In the genomic region with DNA sequence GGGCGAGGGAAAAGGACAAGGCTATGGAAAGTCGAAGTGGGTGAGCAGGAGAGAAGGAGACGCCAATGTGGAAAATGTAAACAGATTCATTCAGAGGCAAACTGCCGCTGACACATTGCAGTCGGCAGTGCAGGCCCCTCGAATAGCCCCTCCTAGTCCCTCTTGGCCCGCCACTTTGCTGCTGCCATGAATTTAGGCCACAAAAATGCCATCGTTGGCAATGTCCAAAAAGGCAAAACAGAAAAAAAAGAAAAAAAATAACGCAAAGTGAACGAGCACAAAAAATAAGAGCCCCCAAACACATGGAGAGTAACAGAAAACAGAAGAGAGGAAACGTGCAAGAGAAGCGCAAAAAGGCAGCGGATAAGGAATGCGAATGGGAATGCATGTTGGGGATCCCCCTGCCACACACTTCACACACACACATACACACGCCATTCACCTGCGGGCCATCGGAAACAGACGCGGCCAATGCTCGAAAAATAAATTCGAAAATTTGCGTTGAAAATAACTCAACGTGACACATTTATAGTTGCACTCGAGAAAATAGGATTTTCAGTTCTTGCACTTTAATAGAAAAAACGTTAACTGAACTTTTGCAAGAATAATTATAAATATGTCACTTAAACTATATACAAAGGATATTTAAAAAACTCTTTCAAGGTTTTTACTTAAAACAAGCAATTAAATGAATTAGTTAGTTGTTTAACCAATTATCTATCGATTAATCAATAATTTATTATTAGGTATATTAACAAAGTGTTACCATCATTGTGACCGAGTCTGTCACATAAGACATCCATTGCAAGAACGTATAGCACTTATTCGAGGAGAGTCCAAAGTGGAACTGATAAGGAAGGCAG, we compare ENCODE assay signal across 4 fruit fly cellular contexts.
A peak's percentile ranks its signal among the peaks of the same experiment; 100 is the strongest.
TF ChIP-seq lines count a peak whose summit lies in the region.

No protein-coding gene starts in this region.

TF ChIP-seq in whole organism, embryonic, 481 proteins besides CTCF, POLR2A, EP300 and RAD21 (continued from another document):
- TF ChIP-seq Spps (tag; optimal IDR thresholded peaks at IDR 0.05; lab: Kevin White, UChicago), result no peak
- no peak for TF ChIP-seq NC2β (GFP tag; optimal IDR thresholded peaks at IDR 0.05; lab: Kevin White, UChicago)
- TF ChIP-seq Dip3 (GFP tag; optimal IDR thresholded peaks at IDR 0.05; lab: Kevin White, UChicago), result no peak
- TF ChIP-seq Camta (GFP tag; optimal IDR thresholded peaks at IDR 0.05; lab: Kevin White, UChicago), result no peak
- TF ChIP-seq CG11723 (GFP tag; optimal IDR thresholded peaks at IDR 0.05; lab: Kevin White, UChicago), result no peak
- no peak for TF ChIP-seq stwl (tag; optimal IDR thresholded peaks at IDR 0.05; lab: Kevin White, UChicago)
- no peak for TF ChIP-seq Atf3 (GFP tag; optimal IDR thresholded peaks at IDR 0.05; lab: Kevin White, UChicago)
- no peak for TF ChIP-seq al (GFP tag; IDR thresholded peaks at IDR 0.05; lab: Robert Waterston, UW)
- no peak for TF ChIP-seq sens-2 (GFP tag; IDR thresholded peaks at IDR 0.05; lab: Robert Waterston, UW)
- TF ChIP-seq Neu2 (GFP tag; optimal IDR thresholded peaks at IDR 0.05; lab: Kevin White, UChicago; ENCODE audit: borderline replicate concordance), result no peak
- no peak for TF ChIP-seq CG1603 (tag; optimal IDR thresholded peaks at IDR 0.05; lab: Kevin White, UChicago)
- no peak for TF ChIP-seq CG9437 (GFP tag; optimal IDR thresholded peaks at IDR 0.05; lab: Kevin White, UChicago)
- TF ChIP-seq gem (tag; optimal IDR thresholded peaks at IDR 0.05; lab: Kevin White, UChicago), result peak; percentile 11
- no peak for TF ChIP-seq bab2 (GFP tag; optimal IDR thresholded peaks at IDR 0.05; lab: Kevin White, UChicago)
- TF ChIP-seq insv (GFP tag; optimal IDR thresholded peaks at IDR 0.05; lab: Kevin White, UChicago), result no peak
- TF ChIP-seq mam (GFP tag; optimal IDR thresholded peaks at IDR 0.05; lab: Kevin White, UChicago), result no peak
- no peak for TF ChIP-seq Sry-δ (GFP tag; optimal IDR thresholded peaks at IDR 0.05; lab: Kevin White, UChicago)
- TF ChIP-seq CrebB (tag; optimal IDR thresholded peaks at IDR 0.05; lab: Kevin White, UChicago), result no peak
- TF ChIP-seq CG6175 (GFP tag; IDR thresholded peaks at IDR 0.05; lab: Robert Waterston, UW), result no peak
- no peak for TF ChIP-seq ems (GFP tag; optimal IDR thresholded peaks at IDR 0.05; lab: Kevin White, UChicago)
- TF ChIP-seq Sox102F (GFP tag; optimal IDR thresholded peaks at IDR 0.05; lab: Kevin White, UChicago), result peak; percentile 6
- no peak for TF ChIP-seq Scr (GFP tag; IDR thresholded peaks at IDR 0.05; lab: Robert Waterston, UW; ENCODE audit: partially characterized antibody)
- peak; percentile 12 for TF ChIP-seq CG11504 (tag; optimal IDR thresholded peaks at IDR 0.05; lab: Kevin White, UChicago)

TF ChIP-seq in whole organism, prepupa, 60 proteins besides CTCF, POLR2A, EP300 and RAD21 (continued from another document and continues in another):
- TF ChIP-seq esn (GFP tag; optimal IDR thresholded peaks at IDR 0.05; lab: Kevin White, UChicago) (peak; percentile 67), CG15336 (GFP tag; IDR thresholded peaks at IDR 0.05; lab: Robert Waterston, UW) (peak; percentile 52), Smox (GFP tag; optimal IDR thresholded peaks at IDR 0.05; lab: Kevin White, UChicago) (peak; percentile 52), Met (GFP tag; optimal IDR thresholded peaks at IDR 0.05; lab: Kevin White, UChicago) (peak; percentile 59), fd59A (GFP tag; optimal IDR thresholded peaks at IDR 0.05; lab: Kevin White, UChicago) (no peak), dac (GFP tag; optimal IDR thresholded peaks at IDR 0.05; lab: Kevin White, UChicago) (no peak), CG8632 (GFP tag; optimal IDR thresholded peaks at IDR 0.05; lab: Kevin White, UChicago) (peak; percentile 60), CG4318 (GFP tag; optimal IDR thresholded peaks at IDR 0.05; lab: Kevin White, UChicago) (peak; percentile 20), CG8119 (GFP tag; IDR thresholded peaks at IDR 0.05; lab: Robert Waterston, UW) (peak; percentile 61), Ets96B (tag; optimal IDR thresholded peaks at IDR 0.05; lab: Kevin White, UChicago) (peak; percentile 59), CG11762 (GFP tag; optimal IDR thresholded peaks at IDR 0.05; lab: Kevin White, UChicago; ENCODE audit: insufficient read depth) (peak; percentile 42), Lpt (GFP tag; optimal IDR thresholded peaks at IDR 0.05; lab: Kevin White, UChicago) (no peak), Ets21C (GFP tag; optimal IDR thresholded peaks at IDR 0.05; lab: Kevin White, UChicago) (peak; percentile 3), pdm3 (GFP tag; optimal IDR thresholded peaks at IDR 0.05; lab: Kevin White, UChicago) (peak; percentile 57), dsx (GFP tag; optimal IDR thresholded peaks at IDR 0.05; lab: Kevin White, UChicago; ENCODE audit: poor library complexity, severe bottlenecking) (peak; percentile 28), CG10669 (GFP tag; optimal IDR thresholded peaks at IDR 0.05; lab: Kevin White, UChicago) (peak; percentile 53), Hr38 (GFP tag; optimal IDR thresholded peaks at IDR 0.05; lab: Kevin White, UChicago) (no peak), Sox14 (GFP tag; optimal IDR thresholded peaks at IDR 0.05; lab: Kevin White, UChicago) (peak; percentile 29), CG11902 (GFP tag; optimal IDR thresholded peaks at IDR 0.05; lab: Kevin White, UChicago) (no peak), cyc (GFP tag; optimal IDR thresholded peaks at IDR 0.05; lab: Kevin White, UChicago) (peak; percentile 43), net (GFP tag; optimal IDR thresholded peaks at IDR 0.05; lab: Kevin White, UChicago) (peak; percentile 70), lz (GFP tag; optimal IDR thresholded peaks at IDR 0.05; lab: Kevin White, UChicago) (peak; percentile 40), Eip78C (GFP tag; lab: Kevin White, UChicago) (peak; percentile 92), CG6808 (GFP tag; optimal IDR thresholded peaks at IDR 0.05; lab: Kevin White, UChicago) (peak; percentile 16), Gug (GFP tag; IDR thresholded peaks at IDR 0.05; lab: Robert Waterston, UW) (no peak), eg (GFP tag; IDR thresholded peaks at IDR 0.05; lab: Robert Waterston, UW) (peak; percentile 66), svp (GFP tag; lab: Kevin White, UChicago) (peak; percentile 84), CG16779 (tag; optimal IDR thresholded peaks at IDR 0.05; lab: Kevin White, UChicago) (no peak), Sox102F (GFP tag; optimal IDR thresholded peaks at IDR 0.05; lab: Kevin White, UChicago) (peak; percentile 41), CG34406 (GFP tag; optimal IDR thresholded peaks at IDR 0.05; lab: Kevin White, UChicago) (peak; percentile 61), CG3919 (GFP tag; optimal IDR thresholded peaks at IDR 0.05; lab: Kevin White, UChicago) (peak; percentile 37), CG32006 (GFP tag; optimal IDR thresholded peaks at IDR 0.05; lab: Kevin White, UChicago) (peak; percentile 70), CG7368 (GFP tag; optimal IDR thresholded peaks at IDR 0.05; lab: Kevin White, UChicago) (peak; percentile 36), CG6163 (GFP tag; IDR thresholded peaks at IDR 0.05; lab: Robert Waterston, UW) (peak; percentile 38; the same call in 1 of the 3 replicates)

TF ChIP-seq in whole organism, pupa, 21 proteins besides CTCF, POLR2A, EP300 and RAD21 (continued from another document):
- TF ChIP-seq gl (tag; optimal IDR thresholded peaks at IDR 0.05; lab: Kevin White, UChicago) (no peak), CG8301 (tag; optimal IDR thresholded peaks at IDR 0.05; lab: Kevin White, UChicago) (peak; percentile 64)

TF ChIP-seq in whole organism, wandering third instar larva, 38 proteins besides CTCF, POLR2A, EP300 and RAD21 (continued from another document):
- TF ChIP-seq psq (GFP tag; optimal IDR thresholded peaks at IDR 0.05; lab: Kevin White, UChicago) (peak; percentile 49), lola (GFP tag; optimal IDR thresholded peaks at IDR 0.05; lab: Kevin White, UChicago) (no peak), tai (GFP tag; optimal IDR thresholded peaks at IDR 0.05; lab: Kevin White, UChicago) (no peak), Jra (GFP tag; optimal IDR thresholded peaks at IDR 0.05; lab: Kevin White, UChicago) (no peak), usp (GFP tag; optimal IDR thresholded peaks at IDR 0.05; lab: Kevin White, UChicago) (no peak), rgr (GFP tag; optimal IDR thresholded peaks at IDR 0.05; lab: Kevin White, UChicago) (peak; percentile 25), N (GFP tag; optimal IDR thresholded peaks at IDR 0.05; lab: Kevin White, UChicago) (no peak), Sp1 (GFP tag; optimal IDR thresholded peaks at IDR 0.05; lab: Kevin White, UChicago) (peak; percentile 12), Abd-B (GFP tag; optimal IDR thresholded peaks at IDR 0.05; lab: Kevin White, UChicago) (no peak), Myc (optimal IDR thresholded peaks at IDR 0.05; lab: Kevin White, UChicago) (no peak), br (GFP tag; optimal IDR thresholded peaks at IDR 0.05; lab: Kevin White, UChicago) (peak; percentile 12), OdsH (GFP tag; optimal IDR thresholded peaks at IDR 0.05; lab: Kevin White, UChicago) (peak; percentile 62), HLH106 (tag; optimal IDR thresholded peaks at IDR 0.05; lab: Kevin White, UChicago) (peak; percentile 6), CG32264 (GFP tag; optimal IDR thresholded peaks at IDR 0.05; lab: Kevin White, UChicago) (no peak), Mio (GFP tag; optimal IDR thresholded peaks at IDR 0.05; lab: Kevin White, UChicago) (no peak), foxo (GFP tag; optimal IDR thresholded peaks at IDR 0.05; lab: Kevin White, UChicago) (peak in 1 of 2 experiments; percentile 50), Dfd (GFP tag; optimal IDR thresholded peaks at IDR 0.05; lab: Kevin White, UChicago) (no peak), Hr78 (GFP tag; optimal IDR thresholded peaks at IDR 0.05; lab: Kevin White, UChicago) (no peak)
TF ChIP-seq in whole organism, wandering third instar larva: peak in this region for 15.
